Worm (Caenorhabditis elegans): ENCODE measurements around the gene C09G9.1.

- TF ChIP-seq med-1 (GFP tag; optimal IDR thresholded peaks at IDR 0.05; ENCODE audit: insufficient read depth) = no peak
- TF ChIP-seq ztf-23 (GFP tag; IDR thresholded peaks at IDR 0.05) = no peak
- TF ChIP-seq klf-2 (GFP tag; conservative IDR thresholded peaks at IDR 0.05) = no peak
- TF ChIP-seq flt-1 (GFP tag; IDR thresholded peaks at IDR 0.05) = no peak
- no peak for TF ChIP-seq cog-1 (tag; optimal IDR thresholded peaks at IDR 0.05)
These were observed 28.5 kb upstream of the C09G9.1 start, which contains the start of gene rad-54.L2 for ce11 chrIV:8893746-8894145.

Data from whole organism, midembryonic.